Fruit fly (Drosophila melanogaster): ENCODE measurements around the gene brat.

The brat gene

DNA sequence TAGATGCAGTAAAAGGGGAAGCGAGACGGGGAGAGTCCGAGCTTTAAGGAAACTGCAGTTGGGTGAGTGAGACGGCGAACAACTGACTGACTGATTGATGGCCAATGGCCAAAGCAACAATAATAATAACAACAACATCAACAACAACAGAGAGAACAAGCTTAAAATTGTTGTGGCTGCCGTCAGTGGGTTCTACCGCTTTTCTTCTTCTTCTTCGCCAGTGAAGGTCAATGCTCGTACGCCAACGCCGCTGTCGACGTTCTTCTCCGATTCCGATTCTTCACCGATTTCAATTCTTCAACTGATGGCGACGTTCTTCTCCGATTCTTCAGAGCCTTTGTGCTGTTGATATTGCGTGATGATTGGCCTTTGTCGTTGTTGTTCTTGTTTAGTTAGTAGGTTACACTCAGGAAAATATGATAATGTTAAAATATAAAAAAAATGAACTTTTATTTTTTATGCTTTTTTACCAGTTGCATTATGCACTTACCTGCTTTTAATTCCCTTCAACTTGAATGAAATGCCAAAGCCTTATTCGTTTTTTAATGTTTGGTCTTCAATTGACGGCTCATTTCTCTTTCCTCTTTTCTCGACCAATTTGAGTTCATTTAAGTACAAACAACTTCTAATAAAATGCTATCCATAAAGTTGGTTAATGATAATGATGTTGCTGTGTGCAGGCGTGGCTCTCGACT lies 8.7 kb downstream of the brat start:
- no peak for TF ChIP-seq bab1 (GFP tag; optimal IDR thresholded peaks at IDR 0.05)

DNA sequence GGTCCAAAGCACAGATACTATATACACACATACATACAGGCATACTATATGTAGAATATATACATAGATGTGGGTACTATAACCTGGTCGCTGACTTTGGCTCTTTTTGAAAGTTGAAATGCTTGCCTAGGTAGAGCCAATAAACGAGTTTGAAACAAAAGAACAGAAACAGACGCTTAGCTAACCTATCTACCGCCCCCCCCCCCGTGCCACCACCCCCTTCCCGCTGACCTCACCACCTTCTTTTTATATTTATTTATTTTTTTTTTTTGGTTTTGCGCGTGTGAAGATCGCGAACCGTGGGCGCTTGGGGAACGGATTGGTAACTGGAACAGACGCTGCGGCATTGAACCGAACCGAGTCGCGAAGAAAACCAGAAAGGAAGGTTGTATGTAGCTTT lies 10.5 kb downstream of the brat start:
- TF ChIP-seq CG11617 (GFP tag; optimal IDR thresholded peaks at IDR 0.05) (no peak), pad (GFP tag; optimal IDR thresholded peaks at IDR 0.05) (no peak), cic (GFP tag; optimal IDR thresholded peaks at IDR 0.05) (no peak), Mnt (GFP tag; optimal IDR thresholded peaks at IDR 0.05) (no peak), cnc (optimal IDR thresholded peaks at IDR 0.05) (no peak), CG12768 (GFP tag; optimal IDR thresholded peaks at IDR 0.05) (no peak), Clk (GFP tag; optimal IDR thresholded peaks at IDR 0.05) (no peak)

DNA sequence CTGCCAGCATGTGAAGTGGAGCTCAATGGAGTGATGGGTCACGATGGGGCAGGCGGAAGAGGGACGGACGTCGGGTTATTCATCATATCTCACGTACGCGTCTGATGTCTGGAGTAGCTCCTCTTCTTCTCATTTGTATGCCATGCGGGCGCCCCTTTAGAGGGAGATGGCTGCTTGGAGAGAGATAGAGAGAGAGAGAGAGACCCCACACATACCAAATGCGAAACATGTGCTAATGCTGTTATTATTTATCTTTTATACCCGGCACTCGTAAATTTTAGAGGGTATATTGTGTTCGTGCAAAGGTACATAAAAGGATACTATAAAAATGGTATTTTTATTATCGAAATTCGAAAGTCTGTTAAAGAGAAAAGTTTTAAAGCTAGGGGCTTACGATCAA lies 12.4 kb downstream of the brat start:
- no peak for TF ChIP-seq Crg-1 (GFP tag; optimal IDR thresholded peaks at IDR 0.05)
- no peak for TF ChIP-seq Hr96 (GFP tag; optimal IDR thresholded peaks at IDR 0.05)
- TF ChIP-seq CG1620 (GFP tag; optimal IDR thresholded peaks at IDR 0.05) = no peak
- no peak for TF ChIP-seq Mnt (GFP tag; optimal IDR thresholded peaks at IDR 0.05)
- no peak for TF ChIP-seq CG12768 (GFP tag; optimal IDR thresholded peaks at IDR 0.05)
- no peak for TF ChIP-seq cic (GFP tag; optimal IDR thresholded peaks at IDR 0.05)
- TF ChIP-seq ovo (GFP tag; optimal IDR thresholded peaks at IDR 0.05) = no peak
- no peak for TF ChIP-seq CG14711 (tag; optimal IDR thresholded peaks at IDR 0.05)
- no peak for TF ChIP-seq CG5204 (GFP tag; optimal IDR thresholded peaks at IDR 0.05)
- TF ChIP-seq tj (GFP tag; optimal IDR thresholded peaks at IDR 0.05) = no peak
- TF ChIP-seq cnc (optimal IDR thresholded peaks at IDR 0.05) = no peak

DNA sequence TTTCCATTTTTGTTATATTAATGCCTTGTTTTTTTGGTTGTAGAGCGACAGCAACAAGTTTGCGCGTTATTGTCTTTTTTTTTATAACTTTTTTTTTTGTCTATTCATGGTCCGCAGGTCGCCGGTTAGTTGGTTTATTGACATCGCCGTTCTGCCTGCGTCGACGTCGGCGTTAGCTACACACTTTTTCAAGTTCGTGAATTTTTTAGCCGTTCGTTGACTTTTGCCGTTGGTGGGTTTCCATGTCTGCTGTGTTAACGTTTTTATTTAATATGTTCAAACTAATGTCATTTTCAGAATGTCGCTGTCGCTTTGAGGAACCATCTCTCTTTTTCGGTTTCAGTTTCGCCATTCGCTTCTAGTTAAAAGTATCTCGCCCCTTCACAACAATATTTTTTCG lies 13.0 kb downstream of the brat start:
- TF ChIP-seq CG7045 (GFP tag; optimal IDR thresholded peaks at IDR 0.05) = no peak
- no peak for TF ChIP-seq cnc (optimal IDR thresholded peaks at IDR 0.05)
- TF ChIP-seq CG33017 (tag; optimal IDR thresholded peaks at IDR 0.05) = no peak
- TF ChIP-seq kay (GFP tag; ENCODE audit: borderline replicate concordance) = peak; percentile 57

DNA sequence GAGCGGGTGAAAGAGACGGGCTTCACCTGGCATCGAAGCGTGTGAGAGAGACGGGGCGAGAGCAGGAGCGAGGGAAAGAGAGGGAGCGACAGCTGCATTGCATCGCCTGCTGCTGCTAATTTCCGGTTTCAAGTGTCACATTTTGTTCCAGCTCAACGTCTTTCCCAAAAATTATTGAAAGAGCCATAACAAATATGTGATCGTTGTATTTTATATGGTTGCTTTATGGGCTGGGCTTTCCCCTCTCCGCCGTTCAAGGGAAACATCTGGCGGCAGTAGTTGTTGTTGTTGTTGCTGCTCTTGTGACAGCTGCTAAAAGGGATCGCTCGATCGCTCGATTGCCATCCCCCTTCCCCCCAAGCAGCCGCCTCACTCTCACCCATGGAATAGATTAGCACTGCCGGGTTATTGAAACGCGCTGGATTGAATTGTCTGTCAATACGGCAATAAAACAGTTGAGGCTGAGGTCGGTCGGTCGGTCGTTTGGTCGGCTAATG lies 21.3 kb downstream of the brat start:
- TF ChIP-seq CG14711 (tag; optimal IDR thresholded peaks at IDR 0.05) (no peak), kay (GFP tag; ENCODE audit: borderline replicate concordance) (no peak), tj (GFP tag; optimal IDR thresholded peaks at IDR 0.05) (no peak), CG33017 (tag; optimal IDR thresholded peaks at IDR 0.05) (no peak), cic (GFP tag; optimal IDR thresholded peaks at IDR 0.05) (no peak), CG7045 (GFP tag; optimal IDR thresholded peaks at IDR 0.05) (no peak), CG11617 (GFP tag; optimal IDR thresholded peaks at IDR 0.05) (no peak), Crg-1 (GFP tag; optimal IDR thresholded peaks at IDR 0.05) (no peak), CG1620 (GFP tag; optimal IDR thresholded peaks at IDR 0.05) (no peak), toe (GFP tag; optimal IDR thresholded peaks at IDR 0.05) (no peak)

DNA sequence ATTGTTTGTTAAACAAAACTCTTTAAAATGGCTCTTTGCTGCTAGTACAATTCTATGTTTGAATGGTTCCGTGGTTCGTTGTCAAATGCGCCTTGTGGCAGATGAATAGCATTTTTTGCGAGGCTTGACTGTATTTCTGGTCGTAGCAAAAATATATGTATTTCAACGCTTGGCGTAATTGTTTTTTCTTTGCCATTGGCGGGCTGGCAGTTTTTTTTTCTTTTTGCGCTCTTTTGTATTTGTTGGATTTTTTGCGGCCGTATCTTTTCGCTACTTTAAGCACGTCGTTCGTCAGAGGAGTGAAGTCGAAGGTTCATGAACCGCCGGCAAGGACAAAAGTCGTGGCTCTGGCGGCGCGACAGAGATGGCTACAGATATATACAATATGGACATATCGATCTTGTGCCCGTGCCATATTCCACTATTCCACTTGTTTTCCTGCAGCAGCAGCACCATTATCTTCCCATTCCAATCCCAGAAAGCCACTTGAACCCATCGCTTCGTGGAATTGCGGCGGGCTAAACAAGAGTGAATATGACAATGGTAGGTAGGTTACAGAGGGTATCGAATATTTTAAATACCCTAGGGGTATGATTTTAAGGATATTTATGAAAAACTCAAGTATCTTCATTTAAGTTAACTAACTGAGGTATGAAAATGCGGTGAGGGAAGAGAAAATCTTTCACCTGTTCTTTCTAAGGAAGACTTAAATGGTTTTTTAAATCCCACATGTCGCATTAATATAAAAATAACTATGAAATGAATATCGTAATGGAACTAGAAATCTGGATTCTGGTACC lies 22.5 kb downstream of the brat start:
- no peak for TF ChIP-seq CG7101 (tag; optimal IDR thresholded peaks at IDR 0.05)
- no peak for TF ChIP-seq pad (GFP tag; optimal IDR thresholded peaks at IDR 0.05)
- TF ChIP-seq bab1 (GFP tag; optimal IDR thresholded peaks at IDR 0.05) = peak; percentile 57
- peak; percentile 48 for TF ChIP-seq kay (GFP tag; ENCODE audit: borderline replicate concordance)
- peak; percentile 75 for TF ChIP-seq tj (GFP tag; optimal IDR thresholded peaks at IDR 0.05)

DNA sequence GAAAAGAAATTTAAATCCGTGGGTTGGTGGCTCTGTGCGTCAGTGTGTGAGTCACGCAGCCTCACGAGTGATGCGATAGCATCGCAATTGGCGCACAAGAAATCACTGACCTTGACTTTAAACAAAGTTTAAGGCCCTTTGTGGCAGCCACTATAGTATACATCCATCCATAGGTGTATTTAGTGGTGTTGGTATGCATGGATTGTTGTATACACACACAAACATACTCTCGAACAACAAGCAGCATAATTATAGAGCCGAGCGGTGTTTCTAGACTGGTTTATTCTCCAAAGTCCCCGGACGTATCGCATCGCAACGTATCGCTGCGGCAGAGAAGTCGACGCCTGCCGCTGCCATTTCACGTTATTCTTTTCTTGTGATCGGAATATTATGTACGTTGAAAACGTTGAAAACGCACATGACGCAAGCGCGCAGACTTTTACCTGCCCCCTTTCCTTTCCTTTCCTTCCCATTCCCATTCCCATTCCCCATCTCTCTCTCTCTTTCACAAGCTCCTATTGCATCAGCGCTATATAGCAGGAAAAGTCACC lies 23.2 kb downstream of the brat start:
- TF ChIP-seq bab1 (GFP tag; optimal IDR thresholded peaks at IDR 0.05) = peak; percentile 37
- no peak for TF ChIP-seq Crg-1 (GFP tag; optimal IDR thresholded peaks at IDR 0.05)

All from whole organism, adult.